Fruit fly (Drosophila melanogaster) whole organism, pupa: Measurements from ENCODE around the gene beta'COP.

Experiments
- CG10348 ChIP-seq: fragments of 200-800 bp; sonication (Bioruptor generic); IDR thresholded peaks from 2 replicates; pipeline ENCODE4 v1.3.6; 2022; ENCODE audit warnings: missing biosample characterization, missing genetic modification characterization
- CG12605 ChIP-seq: fragments of 200-800 bp; sonication (Bioruptor generic); IDR thresholded peaks from 2 replicates; pipeline ENCODE4 v1.3.6; 2022; ENCODE audit warnings: missing biosample characterization, missing genetic modification characterization
- CG13204 ChIP-seq: fragments of 200-800 bp; sonication (Bioruptor generic); optimal IDR thresholded peaks from 2 replicates; lab custom pipeline; 2018; ENCODE audit warnings: missing biosample characterization, mild to moderate bottlenecking, missing genetic modification characterization, moderate library complexity
- CG14655 ChIP-seq: fragments of 200-800 bp; sonication (Bioruptor generic); optimal IDR thresholded peaks from 3 replicates; lab custom pipeline; 2017; ENCODE audit warnings: mild to moderate bottlenecking, missing biosample characterization, missing genetic modification reagents, missing genetic modification characterization
- CG15710 ChIP-seq: fragments of 200-800 bp; sonication (Bioruptor generic); optimal IDR thresholded peaks from 2 replicates; lab custom pipeline; 2018; ENCODE audit warnings: missing biosample characterization, mild to moderate bottlenecking, missing genetic modification characterization, moderate library complexity
- CG17806 ChIP-seq: fragments of 200-800 bp; sonication (Bioruptor generic); optimal IDR thresholded peaks from 2 replicates; lab custom pipeline; 2018; ENCODE audit warnings: missing biosample characterization, mild to moderate bottlenecking, missing genetic modification characterization, moderate library complexity
- CG4496 ChIP-seq: fragments of 200-800 bp; sonication (Bioruptor generic); IDR thresholded peaks from 3 replicates; pipeline ENCODE4 v1.3.6; 2022; ENCODE audit warnings: missing biosample characterization, missing genetic modification characterization
- CG8301 ChIP-seq: fragments of 200-800 bp; sonication (Bioruptor generic); optimal IDR thresholded peaks from 2 replicates; lab custom pipeline; 2018; ENCODE audit warnings: missing biosample characterization, mild to moderate bottlenecking, missing genetic modification characterization
- CG9948 ChIP-seq: fragments of 200-800 bp; sonication (Bioruptor generic); optimal IDR thresholded peaks from 2 replicates; lab custom pipeline; 2018; ENCODE audit warnings: missing biosample characterization, mild to moderate bottlenecking, missing genetic modification characterization, moderate library complexity
- D1 ChIP-seq: fragments of 200-800 bp; sonication (Bioruptor generic); optimal IDR thresholded peaks from 2 replicates; lab custom pipeline; 2018; ENCODE audit warnings: missing biosample characterization, mild to moderate bottlenecking, missing genetic modification characterization, moderate library complexity
- Pif1B ChIP-seq: fragments of 200-800 bp; sonication (Bioruptor generic); optimal IDR thresholded peaks from 3 replicates; lab custom pipeline; 2016; ENCODE audit warnings: missing biosample characterization, missing genetic modification characterization
- Snoo ChIP-seq: fragments of 200-800 bp; sonication (Bioruptor generic); optimal IDR thresholded peaks from 3 replicates; lab custom pipeline; 2017; ENCODE audit warnings: missing biosample characterization, mild to moderate bottlenecking, missing genetic modification characterization, inconsistent platforms
- rn ChIP-seq: fragments of 200-800 bp; sonication (Bioruptor generic); IDR thresholded peaks from 2 replicates; pipeline ENCODE4 v1.3.6; 2022; ENCODE audit warnings: missing biosample characterization, missing genetic modification characterization

DNA sequence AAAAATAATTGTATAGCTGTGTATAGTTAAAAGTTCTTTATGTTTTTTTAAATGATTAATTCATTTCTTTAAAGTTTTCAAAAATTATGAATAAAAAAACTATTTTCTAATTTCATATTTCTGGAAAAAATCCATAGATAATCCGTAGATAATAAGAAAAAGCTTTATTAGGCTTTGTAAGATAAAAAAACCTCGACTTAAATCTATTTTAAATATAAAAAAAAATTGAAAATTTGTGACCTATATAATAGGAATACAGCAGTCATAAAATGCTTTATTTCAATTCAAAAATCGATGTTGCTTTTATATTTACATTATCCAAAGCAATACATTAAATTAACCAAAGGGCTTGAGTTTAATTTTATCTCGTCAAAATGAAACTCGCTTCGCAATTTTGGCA is 33.5 kb downstream of the beta'COP start, which contains the start of gene Flad2:
- TF ChIP-seq Pif1B (no peak), CG10348 (no peak), CG9948 (tag; lab: Kevin White, UChicago) (no peak), Snoo (no peak), CG12605 (no peak), CG13204 (GFP tag; lab: Kevin White, UChicago) (no peak), rn (GFP tag; lab: Robert Waterston, UW) (no peak), CG15710 (tag; lab: Kevin White, UChicago) (no peak), CG17806 (tag; lab: Kevin White, UChicago) (no peak), CG4496 (no peak), CG14655 (GFP tag; lab: Kevin White, UChicago) (no peak), D1 (tag; lab: Kevin White, UChicago) (no peak), CG8301 (tag; lab: Kevin White, UChicago) (no peak)
